Worm (Caenorhabditis elegans): Measurements from ENCODE around the gene ccf-1.

ccf-1 gene

DNA sequence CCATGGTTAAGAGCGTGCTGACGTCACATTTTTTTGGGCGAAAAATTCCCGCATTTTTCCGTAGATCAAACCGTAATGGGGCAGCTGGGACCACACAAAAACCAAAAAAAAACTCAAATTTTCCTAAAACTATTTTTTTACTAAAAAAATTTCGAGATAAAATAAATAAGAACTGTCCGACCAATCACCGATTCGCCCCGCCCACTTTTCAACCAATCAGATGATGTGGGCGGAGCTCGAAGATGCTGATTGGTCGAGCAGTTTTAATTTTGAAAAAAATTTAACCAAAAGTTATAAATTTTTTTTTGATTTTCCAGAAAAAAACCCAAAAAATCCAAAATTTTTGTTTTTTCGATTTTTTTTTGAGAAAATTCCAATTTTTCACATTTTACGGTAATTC is 20.0 kb downstream of the ccf-1 start:
- TF ChIP-seq nfya-1 (tag; optimal IDR thresholded peaks at IDR 0.05; ENCODE audit: insufficient read depth): peak; percentile 83
- no peak for TF ChIP-seq zag-1 (tag; optimal IDR thresholded peaks at IDR 0.05)

ce11 chrIII:11898169-11898568 is 21.9 kb downstream of the ccf-1 start, which contains the start of gene tsen-2:
tsen-2 (minus strand) TSS chrIII:11898269.
- no peak for TF ChIP-seq snpc-4 (tag; optimal IDR thresholded peaks at IDR 0.05)
- TF ChIP-seq zag-1 (tag; optimal IDR thresholded peaks at IDR 0.05): no peak
- no peak for TF ChIP-seq mdl-1 (tag; optimal IDR thresholded peaks at IDR 0.05)
- no peak for TF ChIP-seq elt-2 (tag; optimal IDR thresholded peaks at IDR 0.05)
- no peak for TF ChIP-seq nhr-43 (tag; optimal IDR thresholded peaks at IDR 0.05; ENCODE audit: poor library complexity, severe bottlenecking)
- no peak for TF ChIP-seq nhr-76 (tag; optimal IDR thresholded peaks at IDR 0.05)
- TF ChIP-seq egl-5 (tag; optimal IDR thresholded peaks at IDR 0.05): no peak
- TF ChIP-seq nhr-11 (tag; optimal IDR thresholded peaks at IDR 0.05): no peak
- no peak for TF ChIP-seq fkh-2 (tag; optimal IDR thresholded peaks at IDR 0.05)
- TF ChIP-seq ceh-82 (tag; optimal IDR thresholded peaks at IDR 0.05): no peak
- no peak for TF ChIP-seq daf-12 (tag; optimal IDR thresholded peaks at IDR 0.05)
- no peak for TF ChIP-seq nhr-67 (tag; optimal IDR thresholded peaks at IDR 0.05)
- TF ChIP-seq elt-1 (tag; optimal IDR thresholded peaks at IDR 0.05): no peak
- TF ChIP-seq lsy-12 (tag; optimal IDR thresholded peaks at IDR 0.05): no peak
- TF ChIP-seq pha-4 (tag; optimal IDR thresholded peaks at IDR 0.05): no peak

DNA sequence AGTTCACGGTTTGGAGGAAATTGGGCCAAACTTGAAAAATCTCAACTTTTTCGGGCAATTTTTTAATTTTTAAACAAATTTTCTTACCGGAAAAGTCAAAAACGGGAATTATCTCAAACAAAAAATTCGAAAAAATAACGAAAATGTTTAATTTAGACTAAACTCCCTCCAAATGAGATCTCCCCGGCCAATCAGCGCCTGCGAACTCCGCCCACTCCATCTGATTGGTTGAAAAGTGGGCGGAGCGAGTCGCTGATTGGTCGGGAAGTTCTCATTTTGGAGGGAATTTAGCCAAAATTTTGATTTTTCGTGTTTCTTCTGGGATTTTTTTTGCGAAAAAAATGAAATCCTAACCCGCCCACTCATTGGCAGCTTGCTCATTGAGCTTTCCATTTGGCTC is 23.4 kb downstream of the ccf-1 start:
- TF ChIP-seq ztf-4 (tag; optimal IDR thresholded peaks at IDR 0.05) (no peak), nfya-1 (tag; optimal IDR thresholded peaks at IDR 0.05; ENCODE audit: insufficient read depth) (peak; percentile 57)

ce11 chrIII:11895504-11895903 is 24.5 kb downstream of the ccf-1 start:
- TF ChIP-seq unc-62 (GFP tag; optimal IDR thresholded peaks at IDR 0.05): no peak
- no peak for TF ChIP-seq nhr-28 (tag; optimal IDR thresholded peaks at IDR 0.05)
- TF ChIP-seq nfya-1 (tag; optimal IDR thresholded peaks at IDR 0.05; ENCODE audit: insufficient read depth): peak; percentile 70
- no peak for TF ChIP-seq ama-1 (optimal IDR thresholded peaks at IDR 0.05)
- no peak for TF ChIP-seq ceh-82 (tag; optimal IDR thresholded peaks at IDR 0.05)

ce11 chrIII:11892939-11893338 is 27.1 kb downstream of the ccf-1 start, which contains the start of gene Y56A3A.41:
Y56A3A.41 (minus strand) TSS chrIII:11893039.
- no peak for TF ChIP-seq nhr-12 (tag; optimal IDR thresholded peaks at IDR 0.05)
- TF ChIP-seq elt-1 (tag; optimal IDR thresholded peaks at IDR 0.05): no peak
- TF ChIP-seq elt-2 (tag; optimal IDR thresholded peaks at IDR 0.05): no peak
- TF ChIP-seq snpc-4 (tag; optimal IDR thresholded peaks at IDR 0.05): no peak
- no peak for TF ChIP-seq egl-5 (tag; optimal IDR thresholded peaks at IDR 0.05)
- no peak for TF ChIP-seq nhr-28 (tag; optimal IDR thresholded peaks at IDR 0.05)
- no peak for TF ChIP-seq pha-4 (tag; optimal IDR thresholded peaks at IDR 0.05)
- no peak for TF ChIP-seq nhr-25 (tag; optimal IDR thresholded peaks at IDR 0.05)
- no peak for TF ChIP-seq nhr-76 (tag; optimal IDR thresholded peaks at IDR 0.05)
- no peak for TF ChIP-seq egl-27 (tag; optimal IDR thresholded peaks at IDR 0.05)
- TF ChIP-seq aly-2 (tag; optimal IDR thresholded peaks at IDR 0.05): no peak
- no peak for TF ChIP-seq tbx-2 (tag; optimal IDR thresholded peaks at IDR 0.05)
- no peak for TF ChIP-seq hmg-11 (tag; optimal IDR thresholded peaks at IDR 0.05)
- no peak for TF ChIP-seq nhr-43 (tag; optimal IDR thresholded peaks at IDR 0.05; ENCODE audit: poor library complexity, severe bottlenecking)
- TF ChIP-seq ceh-9 (tag; optimal IDR thresholded peaks at IDR 0.05): no peak
- TF ChIP-seq skn-1 (tag; optimal IDR thresholded peaks at IDR 0.05): no peak
- no peak for TF ChIP-seq nhr-237 (tag; optimal IDR thresholded peaks at IDR 0.05)
- no peak for TF ChIP-seq ama-1 (optimal IDR thresholded peaks at IDR 0.05)
- TF ChIP-seq ceh-28 (tag; optimal IDR thresholded peaks at IDR 0.05): no peak

- TF ChIP-seq snpc-4 (tag; optimal IDR thresholded peaks at IDR 0.05) (no peak), nhr-76 (tag; optimal IDR thresholded peaks at IDR 0.05) (no peak), egl-27 (tag; optimal IDR thresholded peaks at IDR 0.05) (no peak), lsy-12 (tag; optimal IDR thresholded peaks at IDR 0.05) (no peak), aly-2 (tag; optimal IDR thresholded peaks at IDR 0.05) (no peak), ceh-28 (tag; optimal IDR thresholded peaks at IDR 0.05) (no peak), mdl-1 (tag; optimal IDR thresholded peaks at IDR 0.05) (no peak), ZK546.5 (tag; optimal IDR thresholded peaks at IDR 0.05) (no peak), R02D3.7 (tag; optimal IDR thresholded peaks at IDR 0.05) (no peak), fkh-10 (GFP tag; optimal IDR thresholded peaks at IDR 0.05) (no peak), mml-1 (tag; optimal IDR thresholded peaks at IDR 0.05) (no peak), lin-39 (tag; optimal IDR thresholded peaks at IDR 0.05) (no peak), nhr-28 (tag; optimal IDR thresholded peaks at IDR 0.05) (no peak), egl-5 (tag; optimal IDR thresholded peaks at IDR 0.05) (no peak)
These were observed 28.7 kb downstream of the ccf-1 start, which contains the start of gene faah-5 for ce11 chrIII:11891335-11891734. faah-5 (minus strand) TSS chrIII:11891435.

Measured in whole organism, L3 larva.